Worm (Caenorhabditis elegans): ENCODE results near the gene twk-7.
A peak's percentile ranks its signal among the peaks of the same experiment; 100 is the strongest.

The twk-7 gene

DNA sequence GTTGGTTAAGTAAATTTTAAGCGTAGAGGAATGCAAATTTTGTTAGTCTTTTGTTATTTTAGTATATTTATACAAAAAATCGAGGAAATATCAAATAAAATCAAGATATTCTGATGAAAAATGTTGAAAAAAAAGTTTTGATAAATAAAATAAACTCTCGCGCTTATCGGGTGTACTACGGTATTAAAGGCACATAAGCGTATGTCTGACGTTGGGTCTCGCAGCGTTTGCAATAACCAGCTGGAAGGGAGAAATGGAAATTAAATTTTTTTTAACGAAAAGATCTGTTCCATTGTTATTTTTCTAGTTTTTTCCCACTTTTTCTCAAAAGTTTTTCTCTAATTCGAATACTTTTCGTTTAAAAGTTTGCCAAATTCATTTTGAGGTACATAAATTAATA, 45.6 kb upstream of the twk-7 start:
- TF ChIP-seq lim-7 (GFP tag; IDR thresholded peaks at IDR 0.05) = no peak
- peak; percentile 45 for TF ChIP-seq unc-130 (GFP tag; optimal IDR thresholded peaks at IDR 0.05)

DNA sequence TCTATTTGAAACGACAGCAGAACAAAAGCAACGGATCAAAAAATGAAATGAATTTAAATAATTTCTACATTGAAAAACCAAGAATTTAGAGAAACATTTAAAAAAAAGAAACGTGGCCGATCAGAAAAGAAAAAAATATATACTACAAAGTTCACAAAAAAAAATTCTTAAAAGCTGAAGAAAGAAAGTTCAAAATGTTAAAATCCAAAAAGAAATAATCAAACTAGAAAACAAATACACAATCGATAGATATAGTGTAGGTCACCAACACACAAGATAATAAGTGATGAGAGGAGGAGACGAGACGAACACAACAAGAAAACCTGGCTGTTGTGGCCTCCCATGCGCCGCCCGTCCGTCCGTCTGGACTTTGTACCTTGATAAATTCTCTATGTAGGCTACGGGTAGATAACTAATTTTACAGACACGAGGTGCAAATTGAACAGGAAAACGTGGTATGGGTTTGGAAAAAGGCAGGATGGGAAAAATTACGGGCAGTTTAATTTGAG, 45.0 kb upstream of the twk-7 start, which contains the start of gene hadb-1:
TSS of gene hadb-1 (minus strand) at position 51 of the 509 bp plus-strand sequence.
- 0 out of 2 replicates have a peak, but pooled peaks have one; percentile 7 for TF ChIP-seq zfp-3 (GFP tag; conservative IDR thresholded peaks at IDR 0.05)
- TF ChIP-seq dve-1 (tag; optimal IDR thresholded peaks at IDR 0.05; ENCODE audit: insufficient read depth) = peak; percentile 71
- peak in 1 of 2 experiments; percentile 68 for TF ChIP-seq mdl-1 (tag; optimal IDR thresholded peaks at IDR 0.05)
- peak; percentile 65 for TF ChIP-seq mep-1 (tag; optimal IDR thresholded peaks at IDR 0.05)
- TF ChIP-seq nhr-28 (tag; optimal IDR thresholded peaks at IDR 0.05) = peak; percentile 96
- TF ChIP-seq nhr-102 (tag; optimal IDR thresholded peaks at IDR 0.05) = no peak
- no peak for TF ChIP-seq snpc-1.2 (GFP tag; IDR thresholded peaks at IDR 0.05)
- TF ChIP-seq spr-1 (tag; optimal IDR thresholded peaks at IDR 0.05) = no peak
- peak; percentile 79 for TF ChIP-seq hlh-11 (tag; optimal IDR thresholded peaks at IDR 0.05)
- no peak for TF ChIP-seq aha-1 (tag)
- peak; percentile 89 for TF ChIP-seq mxl-3 (GFP tag; optimal IDR thresholded peaks at IDR 0.05)
- TF ChIP-seq ZK337.2 (GFP tag; IDR thresholded peaks at IDR 0.05) = no peak
- peak; percentile 81 for TF ChIP-seq hlh-30 (tag; optimal IDR thresholded peaks at IDR 0.05; ENCODE audit: insufficient read depth)
- peak; percentile 49 for TF ChIP-seq dmd-6 (GFP tag; IDR thresholded peaks at IDR 0.05)
- TF ChIP-seq unc-39 (tag; optimal IDR thresholded peaks at IDR 0.05) = no peak
- TF ChIP-seq ceh-28 (tag; optimal IDR thresholded peaks at IDR 0.05) = peak; percentile 25
- no peak for TF ChIP-seq Y48G9A.11 (GFP tag; IDR thresholded peaks at IDR 0.05)
- peak; percentile 82 for TF ChIP-seq nhr-11 (tag; optimal IDR thresholded peaks at IDR 0.05)
- TF ChIP-seq nhr-42 (GFP tag; IDR thresholded peaks at IDR 0.05) = no peak
- TF ChIP-seq daf-16 (GFP tag; optimal IDR thresholded peaks at IDR 0.05) = no peak
- TF ChIP-seq daf-16 (tag; optimal IDR thresholded peaks at IDR 0.05) = peak; percentile 77
- TF ChIP-seq cey-2 (tag; optimal IDR thresholded peaks at IDR 0.05; ENCODE audit: borderline replicate concordance, insufficient read depth) = no peak
- TF ChIP-seq T20F7.1 (GFP tag; optimal IDR thresholded peaks at IDR 0.05) = peak; percentile 37
- 0 out of 2 replicates have a peak, but pooled peaks have one; percentile 40 for TF ChIP-seq tra-1 (GFP tag; IDR thresholded peaks at IDR 0.05)

DNA sequence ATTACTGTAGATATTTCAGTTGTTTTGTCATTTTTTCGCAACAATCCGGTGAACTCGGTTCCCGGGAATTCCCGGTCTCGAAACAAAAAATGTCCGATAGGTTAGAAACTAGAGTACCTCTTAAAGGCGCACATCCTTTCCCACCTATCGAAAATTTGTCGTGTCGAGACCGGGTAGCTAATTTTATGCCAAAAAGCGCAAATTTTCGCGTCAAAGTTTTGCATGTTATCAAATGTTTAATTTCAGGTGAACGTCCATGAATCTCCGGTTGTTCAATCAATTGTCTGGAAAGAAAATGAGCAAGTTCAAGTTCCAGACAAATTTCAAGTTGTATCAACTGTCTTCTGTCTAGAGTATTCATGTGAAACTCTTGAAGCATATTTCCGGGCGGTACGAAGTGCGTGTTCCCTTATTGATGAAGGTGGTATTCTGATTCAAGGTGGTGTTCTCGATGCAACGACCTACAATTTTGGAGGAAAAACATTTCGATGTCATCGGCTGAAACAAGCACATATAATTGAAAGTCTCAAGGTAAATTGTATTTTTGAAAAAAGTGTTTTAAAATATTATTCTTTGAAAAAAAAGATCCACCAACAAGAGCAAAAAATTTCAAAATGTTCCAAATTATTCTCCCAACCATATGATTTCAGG, 42.2 kb upstream of the twk-7 start:
- TF ChIP-seq tag-97 (GFP tag; IDR thresholded peaks at IDR 0.05) = no peak
- no peak for TF ChIP-seq ztf-11 (tag; optimal IDR thresholded peaks at IDR 0.05)
- no peak for TF ChIP-seq ZK337.2 (GFP tag; IDR thresholded peaks at IDR 0.05)
- TF ChIP-seq Y75B8A.6 (GFP tag; IDR thresholded peaks at IDR 0.05) = 0 out of 2 replicates have a peak, but pooled peaks have one; percentile 37
- TF ChIP-seq dmd-6 (GFP tag; IDR thresholded peaks at IDR 0.05) = 0 out of 2 replicates have a peak, but pooled peaks have one; percentile 23
- peak; percentile 18; the same call in 1 of the 2 replicates for TF ChIP-seq nhr-42 (GFP tag; IDR thresholded peaks at IDR 0.05)
- peak; percentile 27 for TF ChIP-seq mep-1 (tag; optimal IDR thresholded peaks at IDR 0.05)
- TF ChIP-seq zip-11 (GFP tag; IDR thresholded peaks at IDR 0.05) = no peak
- TF ChIP-seq ctbp-1 (GFP tag; IDR thresholded peaks at IDR 0.05) = peak; percentile 34; the same call in 1 of the 2 replicates
- peak; percentile 55 for TF ChIP-seq nhr-102 (tag; optimal IDR thresholded peaks at IDR 0.05)
- no peak for TF ChIP-seq nhr-25 (tag; optimal IDR thresholded peaks at IDR 0.05; ENCODE audit: borderline replicate concordance, insufficient read depth)
- TF ChIP-seq dve-1 (tag; optimal IDR thresholded peaks at IDR 0.05; ENCODE audit: insufficient read depth) = peak; percentile 46
- peak; percentile 71 for TF ChIP-seq Y5F2A.4 (GFP tag; optimal IDR thresholded peaks at IDR 0.05)
- TF ChIP-seq mes-2 (tag; optimal IDR thresholded peaks at IDR 0.05; ENCODE audit: poor library complexity, severe bottlenecking) = peak; percentile 4
- no peak for TF ChIP-seq set-16 (GFP tag; IDR thresholded peaks at IDR 0.05)
- TF ChIP-seq nhr-41 (GFP tag; IDR thresholded peaks at IDR 0.05) = no peak
- TF ChIP-seq pha-4 (GFP tag; IDR thresholded peaks at IDR 0.05) = peak; percentile 69; the same call in 1 of the 2 replicates
- TF ChIP-seq pha-4 (tag; optimal IDR thresholded peaks at IDR 0.05) = no peak
- TF ChIP-seq fkh-10 (GFP tag; optimal IDR thresholded peaks at IDR 0.05) = no peak
- TF ChIP-seq nhr-77 (tag; optimal IDR thresholded peaks at IDR 0.05) = no peak
- TF ChIP-seq lin-39 (tag; optimal IDR thresholded peaks at IDR 0.05) = no peak
- no peak for TF ChIP-seq saeg-2 (GFP tag; IDR thresholded peaks at IDR 0.05)
- no peak for TF ChIP-seq unc-130 (GFP tag; optimal IDR thresholded peaks at IDR 0.05)
- TF ChIP-seq T26A8.4 (GFP tag; IDR thresholded peaks at IDR 0.05) = peak; percentile 74; the same call in 1 of the 2 replicates
- no peak for TF ChIP-seq mxl-2 (GFP tag; conservative IDR thresholded peaks at IDR 0.05)
- TF ChIP-seq egl-43 (GFP tag; IDR thresholded peaks at IDR 0.05) = peak; percentile 45; the same call in 1 of the 2 replicates
